Fruit fly (Drosophila melanogaster) whole organism, embryonic: ENCODE results near the gene Ste12DOR.

Experiments used
- ATbp ChIP-seq: fragments of 200-800 bp; sonication (Bioruptor generic); optimal IDR thresholded peaks from 2 replicates; lab custom pipeline; 2017; ENCODE audit warnings: missing biosample characterization, mild to moderate bottlenecking, missing genetic modification characterization, missing genetic modification reagents
- Atf6 ChIP-seq: fragments of 200-800 bp; sonication (Bioruptor generic); IDR thresholded peaks from 2 replicates; pipeline ENCODE4 v1.3.6; 2022; ENCODE audit warnings: missing biosample characterization, missing genetic modification characterization
- C15 ChIP-seq: fragments of 200-800 bp; sonication (Bioruptor generic); IDR thresholded peaks from 3 replicates; pipeline ENCODE4 v1.3.6; 2022; ENCODE audit warnings: missing biosample characterization, missing genetic modification characterization
- CG10267 ChIP-seq: fragments of 200-800 bp; sonication (Bioruptor generic); optimal IDR thresholded peaks from 2 replicates; lab custom pipeline; 2018; ENCODE audit warnings: missing biosample characterization, mild to moderate bottlenecking, missing genetic modification characterization, moderate library complexity
- CG11085 ChIP-seq: fragments of 200-800 bp; sonication (Bioruptor generic); IDR thresholded peaks from 2 replicates; pipeline ENCODE4 v1.3.6; 2022; ENCODE audit warnings: missing biosample characterization, missing genetic modification characterization
- CG11723 ChIP-seq: fragments of 200-800 bp; sonication (Bioruptor generic); optimal IDR thresholded peaks from 2 replicates; lab custom pipeline; 2017; ENCODE audit warnings: missing biosample characterization, mild to moderate bottlenecking, missing genetic modification characterization
- CG12236 ChIP-seq: fragments of 200-800 bp; sonication (Bioruptor generic); optimal IDR thresholded peaks from 2 replicates; lab custom pipeline; 2016; ENCODE audit warnings: missing biosample characterization, missing genetic modification characterization
- CG12299 ChIP-seq: fragments of 200-800 bp; sonication (Bioruptor generic); optimal IDR thresholded peaks from 2 replicates; lab custom pipeline; 2018; ENCODE audit warnings: missing biosample characterization, mild to moderate bottlenecking, missing genetic modification characterization
- CG12744 ChIP-seq: fragments of 200-800 bp; sonication (Bioruptor generic); optimal IDR thresholded peaks from 2 replicates; lab custom pipeline; 2016; ENCODE audit warnings: missing biosample characterization, missing genetic modification characterization
- CG2678 ChIP-seq: fragments of 200-800 bp; sonication (Bioruptor generic); optimal IDR thresholded peaks from 3 replicates; lab custom pipeline; 2019; ENCODE audit warnings: missing biosample characterization, mild to moderate bottlenecking, missing genetic modification characterization, moderate library complexity
- CG32767 ChIP-seq: fragments of 200-800 bp; sonication (Bioruptor generic); IDR thresholded peaks from 2 replicates; pipeline ENCODE4 v1.3.6; 2022; ENCODE audit warnings: missing biosample characterization, missing genetic modification characterization
- CG33213 ChIP-seq: fragments of 200-800 bp; sonication (Bioruptor generic); optimal IDR thresholded peaks from 3 replicates; lab custom pipeline; 2016; ENCODE audit warnings: missing biosample characterization, missing genetic modification characterization
- CG3407 ChIP-seq: fragments of 200-800 bp; sonication (Bioruptor generic); optimal IDR thresholded peaks from 2 replicates; lab custom pipeline; 2018; ENCODE audit warnings: missing biosample characterization, mild to moderate bottlenecking, missing genetic modification characterization
- CG42726 ChIP-seq: fragments of 200-800 bp; sonication (Bioruptor generic); IDR thresholded peaks from 2 replicates; pipeline ENCODE4 v1.3.6; 2022; ENCODE audit warnings: missing biosample characterization, missing genetic modification characterization; ENCODE audit not compliant: partially characterized antibody
- CG4854 ChIP-seq: fragments of 200-800 bp; sonication (Bioruptor generic); optimal IDR thresholded peaks from 2 replicates; lab custom pipeline; 2016; ENCODE audit warnings: missing biosample characterization, missing genetic modification characterization, inconsistent platforms
- CG7928 ChIP-seq: fragments of 200-800 bp; sonication (Bioruptor generic); optimal IDR thresholded peaks from 2 replicates; lab custom pipeline; 2017; ENCODE audit warnings: missing biosample characterization, mild to moderate bottlenecking, missing genetic modification characterization
- CG8388 ChIP-seq: fragments of 200-800 bp; sonication (Bioruptor generic); optimal IDR thresholded peaks from 2 replicates; lab custom pipeline; 2019; ENCODE audit warnings: missing biosample characterization, mild to moderate bottlenecking, missing genetic modification characterization, moderate library complexity
- Dip2 ChIP-seq: fragments of 200-800 bp; sonication (Bioruptor generic); IDR thresholded peaks from 2 replicates; pipeline ENCODE4 v1.3.6; 2022; ENCODE audit warnings: missing biosample characterization, missing genetic modification characterization
- Dp ChIP-seq: fragments of 200-800 bp; sonication (Bioruptor generic); optimal IDR thresholded peaks from 2 replicates; lab custom pipeline; 2018; ENCODE audit warnings: missing biosample characterization, mild to moderate bottlenecking, missing genetic modification characterization, moderate library complexity
- Hand ChIP-seq: fragments of 200-800 bp; sonication (Bioruptor generic); optimal IDR thresholded peaks from 2 replicates; lab custom pipeline; 2017; ENCODE audit warnings: mild to moderate bottlenecking, missing biosample characterization, missing genetic modification reagents, missing genetic modification characterization
- HmgD ChIP-seq: fragments of 200-800 bp; sonication (Bioruptor generic); optimal IDR thresholded peaks from 3 replicates; lab custom pipeline; 2016; ENCODE audit warnings: missing biosample characterization, missing genetic modification characterization
- Hr3 ChIP-seq: fragments of 200-800 bp; sonication (Bioruptor generic); optimal IDR thresholded peaks from 3 replicates; lab custom pipeline; 2016; ENCODE audit warnings: missing biosample characterization, missing genetic modification characterization
- Jarid2 ChIP-seq: fragments of 200-800 bp; sonication (Bioruptor generic); optimal IDR thresholded peaks from 3 replicates; lab custom pipeline; 2017; ENCODE audit warnings: mild to moderate bottlenecking, missing biosample characterization, missing genetic modification reagents, missing genetic modification characterization
- Meics ChIP-seq: fragments of 200-800 bp; sonication (Bioruptor generic); optimal IDR thresholded peaks from 2 replicates; lab custom pipeline; 2017; ENCODE audit warnings: missing biosample characterization, mild to moderate bottlenecking, missing genetic modification characterization
- Nf-YC ChIP-seq: fragments of 200-800 bp; optimal IDR thresholded peaks from 3 replicates; lab custom pipeline; 2019; ENCODE audit warnings: missing biosample characterization, mild to moderate bottlenecking, missing genetic modification characterization, moderate library complexity
- Sox102F ChIP-seq: fragments of 200-800 bp; sonication (Bioruptor generic); optimal IDR thresholded peaks from 2 replicates; lab custom pipeline; 2018; ENCODE audit warnings: missing biosample characterization, mild to moderate bottlenecking, missing genetic modification characterization, moderate library complexity
- Spps ChIP-seq: fragments of 200-800 bp; sonication (Bioruptor generic); optimal IDR thresholded peaks from 2 replicates; lab custom pipeline; 2018; ENCODE audit warnings: missing biosample characterization, mild to moderate bottlenecking, missing genetic modification characterization
- Trl ChIP-seq, 3 experiments: fragments of >200 bp in 2 of 3; fragments of 200-800 bp in 1 of 3; sonication (Bioruptor generic) in 1 of 3; optimal IDR thresholded peaks; 2 replicates in 1 of 3; 3 replicates in 2 of 3; lab custom pipeline; 2016 to 2017; ENCODE audit warnings: missing biosample characterization in 1 of 3, missing genetic modification characterization in 1 of 3
- Xbp1 ChIP-seq: fragments of 200-800 bp; sonication (Bioruptor generic); optimal IDR thresholded peaks from 3 replicates; lab custom pipeline; 2016; ENCODE audit warnings: missing biosample characterization, mild to moderate bottlenecking, missing genetic modification characterization
- amos ChIP-seq: fragments of 200-800 bp; sonication (Bioruptor generic); IDR thresholded peaks from 2 replicates; pipeline ENCODE4 v1.3.6; 2022; ENCODE audit warnings: missing biosample characterization, missing genetic modification characterization; ENCODE audit not compliant: partially characterized antibody
- chn ChIP-seq: fragments of 200-800 bp; sonication (Bioruptor generic); optimal IDR thresholded peaks from 2 replicates; lab custom pipeline; 2016; ENCODE audit warnings: missing biosample characterization, missing genetic modification characterization
- dati ChIP-seq: fragments of 200-800 bp; sonication (Bioruptor generic); IDR thresholded peaks from 2 replicates; pipeline ENCODE4 v1.3.6; 2022; ENCODE audit warnings: missing biosample characterization, missing genetic modification characterization
- dimm ChIP-seq: fragments of 200-800 bp; sonication (Bioruptor generic); IDR thresholded peaks from 2 replicates; pipeline ENCODE4 v1.3.6; 2022; ENCODE audit warnings: missing biosample characterization, missing genetic modification characterization
- dmrt99B ChIP-seq: fragments of 200-800 bp; sonication (Bioruptor generic); optimal IDR thresholded peaks from 2 replicates; lab custom pipeline; 2018; ENCODE audit warnings: missing biosample characterization, mild to moderate bottlenecking, missing genetic modification characterization, moderate library complexity
- dpn ChIP-seq, 2 experiments: fragments of 200-800 bp; sonication (Bioruptor generic); optimal IDR thresholded peaks; 3 replicates each; lab custom pipeline; 2016; ENCODE audit warnings: missing biosample characterization in 2 of 2, missing genetic modification characterization in 2 of 2
- fd3F ChIP-seq: fragments of 200-800 bp; sonication (Bioruptor generic); optimal IDR thresholded peaks from 2 replicates; lab custom pipeline; 2018; ENCODE audit warnings: missing biosample characterization, mild to moderate bottlenecking, missing genetic modification characterization, moderate library complexity
- ham ChIP-seq: fragments of 200-800 bp; sonication (Bioruptor generic); IDR thresholded peaks from 2 replicates; pipeline ENCODE4 v1.3.6; 2022; ENCODE audit warnings: missing biosample characterization, missing genetic modification characterization
- hbn ChIP-seq: fragments of 200-800 bp; sonication (Bioruptor generic); IDR thresholded peaks from 2 replicates; pipeline ENCODE4 v1.3.6; 2022; ENCODE audit warnings: missing biosample characterization, missing genetic modification characterization; ENCODE audit not compliant: partially characterized antibody
- ind ChIP-seq: fragments of 200-800 bp; sonication (Bioruptor generic); optimal IDR thresholded peaks from 3 replicates; lab custom pipeline; 2016; ENCODE audit warnings: missing biosample characterization, missing genetic modification characterization
- luna ChIP-seq: fragments of 200-800 bp; sonication (Bioruptor generic); optimal IDR thresholded peaks from 2 replicates; lab custom pipeline; 2016; ENCODE audit warnings: missing biosample characterization, missing genetic modification characterization
- mam ChIP-seq: fragments of 200-800 bp; sonication (Bioruptor generic); optimal IDR thresholded peaks from 3 replicates; lab custom pipeline; 2016; ENCODE audit warnings: missing biosample characterization, missing genetic modification characterization
- org-1 ChIP-seq: fragments of 200-800 bp; sonication (Bioruptor generic); optimal IDR thresholded peaks from 2 replicates; lab custom pipeline; 2017; ENCODE audit warnings: missing biosample characterization, missing genetic modification characterization
- pho ChIP-seq: fragments of 200-800 bp; sonication (Bioruptor generic); optimal IDR thresholded peaks from 2 replicates; lab custom pipeline; 2016; ENCODE audit warnings: missing biosample characterization, missing genetic modification characterization
- phol ChIP-seq: fragments of 200-800 bp; sonication (Bioruptor generic); optimal IDR thresholded peaks from 3 replicates; lab custom pipeline; 2018; ENCODE audit warnings: missing biosample characterization, mild to moderate bottlenecking, missing genetic modification characterization, moderate library complexity
- pnt ChIP-seq: fragments of 200-800 bp; sonication (Bioruptor generic); optimal IDR thresholded peaks from 3 replicates; lab custom pipeline; 2016; ENCODE audit warnings: missing biosample characterization, missing genetic modification characterization
- pros ChIP-seq: fragments of 200-800 bp; sonication (Bioruptor generic); optimal IDR thresholded peaks from 3 replicates; lab custom pipeline; 2019; ENCODE audit warnings: missing biosample characterization, mild to moderate bottlenecking, missing genetic modification characterization, moderate library complexity
- stwl ChIP-seq: fragments of 200-800 bp; sonication (Bioruptor generic); optimal IDR thresholded peaks from 3 replicates; lab custom pipeline; 2018; ENCODE audit warnings: missing biosample characterization, mild to moderate bottlenecking, missing genetic modification characterization, moderate library complexity
- yki ChIP-seq: fragments of >200 bp; optimal IDR thresholded peaks from 3 replicates; lab custom pipeline; 2018

Ste12DOR gene

DNA sequence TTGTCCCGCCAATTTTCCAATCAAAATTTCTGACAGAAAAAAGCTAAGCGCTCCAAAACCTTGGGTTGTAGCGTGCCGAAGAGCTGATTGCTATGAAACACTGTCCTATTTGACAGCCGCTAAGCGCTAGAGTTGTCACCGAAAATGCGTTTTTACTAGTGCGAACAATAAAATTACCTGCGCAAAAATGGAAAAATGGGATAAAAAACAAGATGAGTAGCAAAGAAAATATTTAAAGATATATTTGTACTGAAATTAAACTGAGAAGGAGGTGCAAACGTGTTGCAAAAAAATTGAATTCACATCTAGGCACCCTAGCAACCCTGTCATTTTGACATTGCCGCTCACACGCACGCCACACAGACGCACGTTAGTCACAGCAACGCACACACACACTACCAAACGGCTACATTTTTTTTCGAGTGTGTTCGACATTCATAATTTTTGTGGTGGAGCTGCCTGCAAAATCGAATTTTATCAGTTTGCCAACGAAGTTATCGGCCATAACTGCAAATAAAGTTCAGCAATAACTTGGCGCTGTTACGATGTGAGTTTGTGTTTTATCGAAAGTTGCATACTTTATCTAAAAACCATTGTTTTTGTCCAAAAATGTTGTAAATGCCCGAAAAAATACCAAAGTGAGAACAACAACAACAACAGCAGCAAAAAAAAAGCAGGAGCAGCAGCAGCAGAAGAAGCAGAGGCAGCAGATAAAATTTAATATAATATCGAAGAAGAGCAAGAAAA is 3.9 kb upstream of the Ste12DOR start, which contains the start of gene ben (continued):
- TF ChIP-seq CG2678 (tag; lab: Kevin White, UChicago) (peak; percentile 86), CG12236 (GFP tag; lab: Kevin White, UChicago) (peak; percentile 55), C15 (GFP tag; lab: Robert Waterston, UW) (0 out of 3 replicates have a peak, but pooled peaks have one; percentile 64), dimm (GFP tag; lab: Robert Waterston, UW) (0 out of 2 replicates have a peak, but pooled peaks have one; percentile 22), amos (GFP tag; lab: Robert Waterston, UW) (peak; percentile 24; the same call in 1 of the 2 replicates), Trl (optimal IDR thresholded peaks at IDR 0.05; lab: Kevin White, UChicago) (no peak), Trl (GFP tag; optimal IDR thresholded peaks at IDR 0.05; lab: Kevin White, UChicago) (peak; percentile 75), Xbp1 (peak; percentile 85), CG12299 (tag; lab: Kevin White, UChicago) (peak; percentile 44), Hand (GFP tag; lab: Kevin White, UChicago) (peak; percentile 51), Dp (GFP tag; lab: Kevin White, UChicago) (peak; percentile 83), CG32767 (GFP tag; lab: Robert Waterston, UW) (peak; percentile 79), Jarid2 (GFP tag; lab: Kevin White, UChicago) (peak; percentile 40), CG8388 (GFP tag; lab: Kevin White, UChicago) (peak; percentile 79), yki (lab: Kevin White, UChicago) (no peak), fd3F (GFP tag; lab: Kevin White, UChicago) (peak; percentile 76), org-1 (GFP tag; lab: Kevin White, UChicago) (peak; percentile 59), ATbp (GFP tag; lab: Kevin White, UChicago) (peak; percentile 57), Meics (GFP tag; lab: Kevin White, UChicago) (peak; percentile 81), CG3407 (GFP tag; lab: Kevin White, UChicago) (peak; percentile 36), HmgD (GFP tag; lab: Kevin White, UChicago) (peak; percentile 93), Hr3 (GFP tag; lab: Kevin White, UChicago) (peak; percentile 88), CG10267 (tag; lab: Kevin White, UChicago) (peak; percentile 67), CG33213 (GFP tag; lab: Kevin White, UChicago) (peak; percentile 59), dmrt99B (tag; lab: Kevin White, UChicago) (peak; percentile 76), CG12744 (GFP tag; lab: Kevin White, UChicago) (peak; percentile 62), Sox102F (GFP tag; lab: Kevin White, UChicago) (peak; percentile 78), stwl (peak; percentile 84), phol (tag; lab: Kevin White, UChicago) (peak; percentile 88), CG42726 (0 out of 2 replicates have a peak, but pooled peaks have one; percentile 22), pho (GFP tag; lab: Kevin White, UChicago) (peak; percentile 80), Atf6 (GFP tag; lab: Robert Waterston, UW) (peak; percentile 64), CG7928 (GFP tag; lab: Kevin White, UChicago) (peak; percentile 62), mam (GFP tag; lab: Kevin White, UChicago) (peak; percentile 89), dati (GFP tag; lab: Robert Waterston, UW) (no peak), hbn (GFP tag; lab: Robert Waterston, UW) (no peak), Nf-YC (tag; lab: Kevin White, UChicago) (peak; percentile 75), Spps (tag; lab: Kevin White, UChicago) (peak; percentile 58), CG4854 (peak; percentile 70), ind (GFP tag; lab: Kevin White, UChicago) (peak; percentile 88), pnt (peak; percentile 87), pros (GFP tag; lab: Kevin White, UChicago) (no peak), CG11085 (no peak; the same call in 1 of the 2 replicates), luna (no peak), ham (peak; percentile 63; the same call in 1 of the 2 replicates), CG11723 (GFP tag; lab: Kevin White, UChicago) (peak; percentile 58), Dip2 (GFP tag; lab: Robert Waterston, UW) (no peak), chn (GFP tag; lab: Kevin White, UChicago) (peak; percentile 85), dpn (GFP tag; optimal IDR thresholded peaks at IDR 0.05; lab: Kevin White, UChicago) (peak; percentile 86 to 88)
